Worm (Caenorhabditis elegans) whole organism, L3 larva: ENCODE data around the gene Y57G11A.2.
"Not testable (repeated sequence)": the region's sequence is repeated elsewhere in the genome, so short reads cannot be mapped to it uniquely, and the experiment has no call there.

Experiments used
- ZK546.5 ChIP-seq: sonication (generic microtip); optimal IDR thresholded peaks from 2 replicates; lab custom pipeline; 2017; ENCODE audit warnings: missing biosample characterization, missing genetic modification characterization
- aly-2 ChIP-seq: fragments of 150-350 bp; optimal IDR thresholded peaks from 2 replicates; lab custom pipeline; 2014; ENCODE audit warnings: missing biosample characterization, missing genetic modification characterization
- nhr-11 ChIP-seq: fragments of 150-350 bp; optimal IDR thresholded peaks from 2 replicates; lab custom pipeline; 2014; ENCODE audit warnings: missing biosample characterization, missing genetic modification characterization
- nhr-77 ChIP-seq: fragments of 150-350 bp; optimal IDR thresholded peaks from 2 replicates; lab custom pipeline; 2014; ENCODE audit warnings: missing biosample characterization, missing genetic modification characterization
- ztf-4 ChIP-seq: fragments of 150-350 bp; optimal IDR thresholded peaks from 2 replicates; lab custom pipeline; 2014; ENCODE audit warnings: missing biosample characterization, missing genetic modification characterization

DNA sequence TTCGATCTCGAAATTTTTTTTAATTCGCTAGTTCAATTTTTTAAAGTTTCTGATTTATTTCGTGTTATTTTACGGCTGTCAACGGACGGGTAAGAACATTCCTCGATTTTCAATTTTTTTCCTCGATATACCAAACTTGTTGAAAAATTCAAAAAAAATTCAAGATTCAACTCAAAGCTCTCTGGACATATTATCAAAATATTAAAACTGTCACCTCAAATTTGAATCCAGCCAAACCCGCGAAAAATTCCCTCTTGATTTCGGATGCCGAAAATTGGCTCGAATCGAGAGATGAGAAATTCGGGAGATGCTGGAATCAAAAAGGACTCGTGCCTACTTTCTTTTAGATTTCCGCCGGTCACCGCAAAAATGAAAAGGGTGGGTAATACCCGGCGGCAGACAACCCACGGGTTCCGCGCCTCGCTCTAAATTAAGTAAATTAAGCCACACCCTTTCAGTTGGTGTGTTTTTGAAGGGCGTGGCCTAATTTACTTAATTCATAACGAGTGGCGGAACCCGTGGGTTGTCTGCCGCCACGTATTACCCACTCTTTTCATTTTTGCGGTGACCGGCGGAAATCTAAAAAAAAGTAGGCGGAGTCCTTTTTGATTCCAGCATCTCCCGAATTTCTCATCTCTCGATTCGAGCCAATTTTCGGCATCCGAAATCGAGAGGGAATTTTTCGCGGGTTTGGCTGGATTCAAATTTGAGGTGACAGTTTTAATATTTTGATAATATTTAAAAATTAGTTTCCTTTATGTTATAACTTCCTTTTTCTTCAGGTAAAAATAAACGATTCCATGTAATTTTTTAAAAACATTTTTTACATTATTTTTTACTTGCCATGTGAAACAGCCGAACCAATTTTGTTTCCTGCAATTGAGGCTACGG, 6.2 kb upstream of the Y57G11A.2 start:
- TF ChIP-seq ZK546.5, nhr-11, nhr-77, ztf-4, aly-2 (tag; lab: Kevin White, UChicago): not testable (repeated sequence)
